Fruit fly (Drosophila melanogaster) whole organism, embryonic: ENCODE data around the gene defl.
A peak's percentile ranks its signal among the peaks of the same experiment; 100 is the strongest.

Experiments used
- B-H1 ChIP-seq: fragments of 200-800 bp; sonication (Bioruptor generic); IDR thresholded peaks from 3 replicates; pipeline ENCODE4 v1.3.6; 2022; ENCODE audit warnings: missing biosample characterization, missing genetic modification characterization
- CG10267 ChIP-seq: fragments of 200-800 bp; sonication (Bioruptor generic); optimal IDR thresholded peaks from 2 replicates; lab custom pipeline; 2018; ENCODE audit warnings: missing biosample characterization, mild to moderate bottlenecking, missing genetic modification characterization, moderate library complexity
- CG10431 ChIP-seq: fragments of 200-800 bp; sonication (Bioruptor generic); optimal IDR thresholded peaks from 3 replicates; lab custom pipeline; 2018; ENCODE audit warnings: missing biosample characterization, mild to moderate bottlenecking, missing genetic modification characterization
- CG13894 ChIP-seq: fragments of 200-800 bp; sonication (Bioruptor generic); optimal IDR thresholded peaks from 3 replicates; lab custom pipeline; 2018; ENCODE audit warnings: missing biosample characterization, mild to moderate bottlenecking, missing genetic modification characterization, moderate library complexity
- CG17328 ChIP-seq: fragments of 200-800 bp; sonication (Bioruptor generic); IDR thresholded peaks from 2 replicates; pipeline ENCODE4 v1.3.6; 2022; ENCODE audit warnings: missing biosample characterization, missing genetic modification characterization
- CG17612 ChIP-seq: fragments of 200-800 bp; sonication (Bioruptor generic); IDR thresholded peaks from 2 replicates; pipeline ENCODE4 v1.3.6; 2022; ENCODE audit warnings: missing biosample characterization, missing genetic modification characterization
- CG18476 ChIP-seq: fragments of 200-800 bp; sonication (Bioruptor generic); optimal IDR thresholded peaks from 2 replicates; lab custom pipeline; 2016; ENCODE audit warnings: missing biosample characterization, mild to moderate bottlenecking, missing genetic modification characterization
- CG18619 ChIP-seq: fragments of 200-800 bp; sonication (Bioruptor generic); optimal IDR thresholded peaks from 3 replicates; lab custom pipeline; 2017; ENCODE audit warnings: missing biosample characterization, mild to moderate bottlenecking, missing genetic modification characterization
- CG18764 ChIP-seq: fragments of 200-800 bp; sonication (Bioruptor generic); optimal IDR thresholded peaks from 3 replicates; lab custom pipeline; 2016; ENCODE audit warnings: missing biosample characterization, missing genetic modification characterization
- CG2712 ChIP-seq: fragments of 200-800 bp; optimal IDR thresholded peaks from 3 replicates; lab custom pipeline; 2019; ENCODE audit warnings: missing biosample characterization, mild to moderate bottlenecking, missing genetic modification characterization, moderate library complexity
- CG32772 ChIP-seq: fragments of 200-800 bp; sonication (Bioruptor generic); IDR thresholded peaks from 2 replicates; pipeline ENCODE4 v1.3.6; 2022; ENCODE audit warnings: missing biosample characterization, missing genetic modification characterization
- CG34224 ChIP-seq: fragments of 200-800 bp; sonication (Bioruptor generic); IDR thresholded peaks from 3 replicates; pipeline ENCODE4 v1.3.6; 2022; ENCODE audit warnings: missing biosample characterization, missing genetic modification characterization; ENCODE audit not compliant: partially characterized antibody
- CG6689 ChIP-seq: fragments of 200-800 bp; sonication (Bioruptor generic); IDR thresholded peaks from 2 replicates; pipeline ENCODE4 v1.3.6; 2022; ENCODE audit warnings: missing biosample characterization, missing genetic modification characterization
- CG7745 ChIP-seq: fragments of 200-800 bp; sonication (Bioruptor generic); optimal IDR thresholded peaks from 2 replicates; lab custom pipeline; 2018; ENCODE audit warnings: missing biosample characterization, mild to moderate bottlenecking, missing genetic modification characterization, moderate library complexity
- CG7963 ChIP-seq: fragments of 200-800 bp; sonication (Bioruptor generic); IDR thresholded peaks from 3 replicates; pipeline ENCODE4 v1.3.6; 2022; ENCODE audit warnings: missing biosample characterization, missing genetic modification characterization; ENCODE audit not compliant: partially characterized antibody
- CkIIα-i1 ChIP-seq: fragments of 200-800 bp; sonication (Bioruptor generic); IDR thresholded peaks from 2 replicates; pipeline ENCODE4 v1.3.6; 2022; ENCODE audit warnings: missing biosample characterization, missing genetic modification characterization
- D ChIP-seq, 2 experiments: fragments of 200-800 bp in 1 of 2; fragments of >200 bp in 1 of 2; sonication (Bioruptor generic) in 1 of 2; optimal IDR thresholded peaks; 2 replicates in 1 of 2; 3 replicates in 1 of 2; lab custom pipeline; 2017; ENCODE audit warnings: mild to moderate bottlenecking in 1 of 2, missing biosample characterization in 1 of 2, missing genetic modification characterization in 1 of 2, missing genetic modification reagents in 1 of 2
- Dbx ChIP-seq: fragments of 200-800 bp; sonication (Bioruptor generic); IDR thresholded peaks from 3 replicates; pipeline ENCODE4 v1.3.6; 2022; ENCODE audit warnings: missing biosample characterization, missing genetic modification characterization
- Dek ChIP-seq: fragments of 200-800 bp; sonication (Bioruptor generic); optimal IDR thresholded peaks from 3 replicates; lab custom pipeline; 2019; ENCODE audit warnings: missing biosample characterization, mild to moderate bottlenecking, missing genetic modification characterization, moderate library complexity
- Dip3 ChIP-seq: fragments of 200-800 bp; sonication (Bioruptor generic); optimal IDR thresholded peaks from 3 replicates; lab custom pipeline; 2016; ENCODE audit warnings: missing biosample characterization, missing genetic modification characterization
- Eip74EF ChIP-seq, 2 experiments: fragments of 200-800 bp in 1 of 2; fragments of >200 bp in 1 of 2; sonication (Bioruptor generic) in 1 of 2; optimal IDR thresholded peaks; 2 replicates each; lab custom pipeline; 2017 to 2019; ENCODE audit warnings: missing biosample characterization in 2 of 2, missing genetic modification characterization in 2 of 2, mild to moderate bottlenecking in 1 of 2, moderate library complexity in 1 of 2
- HLH4C ChIP-seq: fragments of 200-800 bp; sonication (Bioruptor generic); IDR thresholded peaks from 3 replicates; pipeline ENCODE4 v1.3.6; 2022; ENCODE audit warnings: missing biosample characterization, missing genetic modification characterization; ENCODE audit not compliant: partially characterized antibody
- Kr ChIP-seq: fragments of 200-800 bp; sonication (Bioruptor generic); optimal IDR thresholded peaks from 2 replicates; lab custom pipeline; 2017; ENCODE audit warnings: missing biosample characterization, mild to moderate bottlenecking, missing genetic modification characterization
- MBD-R2 ChIP-seq: fragments of 200-800 bp; sonication (Bioruptor generic); IDR thresholded peaks from 2 replicates; pipeline ENCODE4 v1.3.6; 2022; ENCODE audit warnings: missing biosample characterization, missing genetic modification characterization
- Mad ChIP-seq: fragments of 200-800 bp; sonication (Bioruptor generic); optimal IDR thresholded peaks from 2 replicates; lab custom pipeline; 2016; ENCODE audit warnings: missing biosample characterization, missing genetic modification characterization
- PHDP ChIP-seq: fragments of 200-800 bp; sonication (Bioruptor generic); optimal IDR thresholded peaks from 3 replicates; lab custom pipeline; 2018; ENCODE audit warnings: missing biosample characterization, mild to moderate bottlenecking, missing genetic modification characterization, moderate library complexity
- Poxn ChIP-seq: fragments of 200-800 bp; sonication (Bioruptor generic); IDR thresholded peaks from 2 replicates; pipeline ENCODE4 v1.3.6; 2022; ENCODE audit warnings: missing biosample characterization, missing genetic modification characterization
- Rfx ChIP-seq: fragments of 200-800 bp; sonication (Bioruptor generic); IDR thresholded peaks from 2 replicates; pipeline ENCODE4 v1.3.6; 2022; ENCODE audit warnings: missing biosample characterization, missing genetic modification characterization
- Ssrp ChIP-seq: fragments of 200-800 bp; sonication (Bioruptor generic); optimal IDR thresholded peaks from 2 replicates; lab custom pipeline; 2018; ENCODE audit warnings: missing biosample characterization, mild to moderate bottlenecking, missing genetic modification characterization, moderate library complexity
- ab ChIP-seq: fragments of 200-800 bp; sonication (Bioruptor generic); optimal IDR thresholded peaks from 2 replicates; lab custom pipeline; 2016; ENCODE audit warnings: missing biosample characterization, missing genetic modification characterization
- br ChIP-seq: fragments of >200 bp; optimal IDR thresholded peaks from 2 replicates; lab custom pipeline; 2017
- cato ChIP-seq: fragments of 200-800 bp; sonication (Bioruptor generic); optimal IDR thresholded peaks from 2 replicates; lab custom pipeline; 2016; ENCODE audit warnings: missing biosample characterization, missing genetic modification characterization, borderline replicate concordance
- chm ChIP-seq: fragments of 200-800 bp; sonication (Bioruptor generic); IDR thresholded peaks from 2 replicates; pipeline ENCODE4 v1.3.6; 2022; ENCODE audit warnings: missing biosample characterization, missing genetic modification characterization
- dpn ChIP-seq, 2 experiments: fragments of 200-800 bp; sonication (Bioruptor generic); optimal IDR thresholded peaks; 3 replicates each; lab custom pipeline; 2016; ENCODE audit warnings: missing biosample characterization in 2 of 2, missing genetic modification characterization in 2 of 2
- gsb ChIP-seq: fragments of 200-800 bp; sonication (Bioruptor generic); IDR thresholded peaks from 2 replicates; pipeline ENCODE4 v1.3.6; 2022; ENCODE audit warnings: missing biosample characterization, missing genetic modification characterization
- inv ChIP-seq: fragments of 200-800 bp; sonication (Bioruptor generic); IDR thresholded peaks from 2 replicates; pipeline ENCODE4 v1.3.6; 2022; ENCODE audit warnings: missing biosample characterization, missing genetic modification characterization; ENCODE audit not compliant: partially characterized antibody
- knrl ChIP-seq: fragments of 200-800 bp; sonication (Bioruptor generic); IDR thresholded peaks from 3 replicates; pipeline ENCODE4 v1.3.6; 2022; ENCODE audit warnings: missing biosample characterization, missing genetic modification characterization; ENCODE audit not compliant: partially characterized antibody
- nerfin-1 ChIP-seq: fragments of 200-800 bp; sonication (Bioruptor generic); optimal IDR thresholded peaks from 3 replicates; lab custom pipeline; 2019; ENCODE audit warnings: missing biosample characterization, mild to moderate bottlenecking, missing genetic modification characterization, moderate library complexity
- pita ChIP-seq: fragments of 200-800 bp; sonication (Bioruptor generic); optimal IDR thresholded peaks from 2 replicates; lab custom pipeline; 2017; ENCODE audit warnings: missing biosample characterization, mild to moderate bottlenecking, missing genetic modification characterization
- prd ChIP-seq, 3 experiments: fragments of >200 bp in 2 of 3; fragments of 200-800 bp in 1 of 3; sonication (Bioruptor generic) in 1 of 3; optimal IDR thresholded peaks in 2 of 3; IDR thresholded peaks in 1 of 3; 2 replicates in 2 of 3; 3 replicates in 1 of 3; pipeline versions ENCODE4 v1.3.6 to Lab custom; 2017 to 2022; ENCODE audit warnings: missing biosample characterization in 1 of 3, missing genetic modification characterization in 1 of 3
- slou ChIP-seq: fragments of 200-800 bp; sonication (Bioruptor generic); optimal IDR thresholded peaks from 3 replicates; lab custom pipeline; 2016; ENCODE audit warnings: missing biosample characterization, missing genetic modification characterization
- sna ChIP-seq: fragments of 200-800 bp; sonication (Bioruptor generic); IDR thresholded peaks from 2 replicates; pipeline ENCODE4 v1.3.6; 2022; ENCODE audit warnings: missing biosample characterization, missing genetic modification characterization; ENCODE audit not compliant: partially characterized antibody
- sob ChIP-seq: fragments of 200-800 bp; sonication (Bioruptor generic); IDR thresholded peaks from 2 replicates; pipeline ENCODE4 v1.3.6; 2022; ENCODE audit warnings: missing biosample characterization, missing genetic modification characterization
- ssp ChIP-seq: fragments of 200-800 bp; sonication (Bioruptor generic); IDR thresholded peaks from 2 replicates; pipeline ENCODE4 v1.3.6; 2022; ENCODE audit warnings: missing biosample characterization, missing genetic modification characterization
- trem ChIP-seq: fragments of 200-800 bp; optimal IDR thresholded peaks from 3 replicates; lab custom pipeline; 2019; ENCODE audit warnings: missing biosample characterization, mild to moderate bottlenecking, missing genetic modification characterization, moderate library complexity
- tx ChIP-seq: fragments of 200-800 bp; sonication (Bioruptor generic); optimal IDR thresholded peaks from 2 replicates; lab custom pipeline; 2016; ENCODE audit warnings: missing biosample characterization, missing genetic modification characterization
- wek ChIP-seq: fragments of 200-800 bp; sonication (Bioruptor generic); optimal IDR thresholded peaks from 3 replicates; lab custom pipeline; 2018; ENCODE audit warnings: missing biosample characterization, mild to moderate bottlenecking, missing genetic modification characterization, moderate library complexity
- zen ChIP-seq: fragments of 200-800 bp; sonication (Bioruptor generic); optimal IDR thresholded peaks from 3 replicates; lab custom pipeline; 2018; ENCODE audit warnings: missing biosample characterization, mild to moderate bottlenecking, missing genetic modification characterization, moderate library complexity

The defl gene

dm6 chr3L:9762036-9762597 lies 38.9 kb downstream of the defl start (continued):
- TF ChIP-seq Mad = no peak
- peak; percentile 12 for TF ChIP-seq wek (GFP tag; lab: Kevin White, UChicago)
- TF ChIP-seq Dip3 = no peak
- TF ChIP-seq sob (GFP tag; lab: Robert Waterston, UW) = no peak
- TF ChIP-seq sna (GFP tag; lab: Robert Waterston, UW) = no peak
- no peak for TF ChIP-seq cato (GFP tag; lab: Kevin White, UChicago)
- no peak for TF ChIP-seq CG18476 (GFP tag; lab: Kevin White, UChicago)
- no peak for TF ChIP-seq gsb (GFP tag; lab: Robert Waterston, UW)
- 0 out of 3 replicates have a peak, but pooled peaks have one; percentile 33 for TF ChIP-seq knrl (GFP tag; lab: Robert Waterston, UW)
- TF ChIP-seq zen (tag; lab: Kevin White, UChicago) = no peak
- TF ChIP-seq CkIIα-i1 = no peak
- peak; percentile 47 for TF ChIP-seq PHDP (tag; lab: Kevin White, UChicago)
- no peak for TF ChIP-seq CG13894
- no peak for TF ChIP-seq B-H1 (GFP tag; lab: Robert Waterston, UW)
- TF ChIP-seq Eip74EF (GFP tag; optimal IDR thresholded peaks at IDR 0.05; lab: Kevin White, UChicago) = peak in 1 of 2 experiments; percentile 40
- no peak for TF ChIP-seq tx
- TF ChIP-seq CG32772 (GFP tag; lab: Robert Waterston, UW) = no peak
- no peak for TF ChIP-seq CG6689 (GFP tag; lab: Robert Waterston, UW)
- no peak for TF ChIP-seq Poxn
- no peak for TF ChIP-seq Kr (GFP tag; lab: Kevin White, UChicago)
- TF ChIP-seq CG18764 (GFP tag; lab: Kevin White, UChicago) = no peak
- peak in 1 of 2 experiments; percentile 17 for TF ChIP-seq dpn (GFP tag; optimal IDR thresholded peaks at IDR 0.05; lab: Kevin White, UChicago)
- no peak for TF ChIP-seq CG10431
- no peak for TF ChIP-seq CG10267 (tag; lab: Kevin White, UChicago)
- no peak for TF ChIP-seq CG7963 (GFP tag; lab: Robert Waterston, UW)
- no peak for TF ChIP-seq Ssrp
- TF ChIP-seq nerfin-1 (tag; lab: Kevin White, UChicago) = no peak
- TF ChIP-seq CG34224 = 0 out of 3 replicates have a peak, but pooled peaks have one; percentile 36
- peak; percentile 38; the same call in 1 of the 3 replicates for TF ChIP-seq Dbx
- peak; percentile 15 for TF ChIP-seq CG18619
- TF ChIP-seq D (optimal IDR thresholded peaks at IDR 0.05; lab: Kevin White, UChicago) = no peak
- no peak for TF ChIP-seq D (GFP tag; optimal IDR thresholded peaks at IDR 0.05; lab: Kevin White, UChicago)
- TF ChIP-seq slou (GFP tag; lab: Kevin White, UChicago) = no peak
- TF ChIP-seq HLH4C (GFP tag; lab: Robert Waterston, UW) = 0 out of 3 replicates have a peak, but pooled peaks have one; percentile 25
- no peak for TF ChIP-seq br (lab: Kevin White, UChicago)
- no peak for TF ChIP-seq ab (GFP tag; lab: Kevin White, UChicago)
- TF ChIP-seq CG17612 (GFP tag; lab: Robert Waterston, UW) = no peak
- no peak for TF ChIP-seq prd (optimal IDR thresholded peaks at IDR 0.05; lab: Kevin White, UChicago)
- no peak for TF ChIP-seq prd (GFP tag; IDR thresholded peaks at IDR 0.05; lab: Robert Waterston, UW)
- TF ChIP-seq CG7745 (tag; lab: Kevin White, UChicago) = no peak
- TF ChIP-seq CG2712 (tag; lab: Kevin White, UChicago) = no peak
- no peak for TF ChIP-seq pita (GFP tag; lab: Kevin White, UChicago)
- no peak for TF ChIP-seq inv
- no peak for TF ChIP-seq MBD-R2
- TF ChIP-seq Rfx = peak; percentile 45
- peak; percentile 50; the same call in 1 of the 2 replicates for TF ChIP-seq CG17328 (GFP tag; lab: Robert Waterston, UW)
- no peak; the same call in 1 of the 2 replicates for TF ChIP-seq chm (GFP tag; lab: Robert Waterston, UW)
- TF ChIP-seq ssp (GFP tag; lab: Robert Waterston, UW) = no peak
- no peak for TF ChIP-seq Dek (tag; lab: Kevin White, UChicago)
- TF ChIP-seq trem = no peak
